Worm (Caenorhabditis elegans) whole organism, mixed stage, embryonic: ENCODE results near the gene C08F8.9.
"Not testable (repeated sequence)": the region's sequence is repeated elsewhere in the genome, so short reads cannot be mapped to it uniquely, and the experiment has no call there.

Experiments used
- blmp-1 ChIP-seq: fragments of 150-350 bp; optimal IDR thresholded peaks from 2 replicates; lab custom pipeline; 2014; ENCODE audit warnings: missing biosample characterization, missing genetic modification characterization
- ces-1 ChIP-seq: fragments of 150-350 bp; optimal IDR thresholded peaks from 2 replicates; lab custom pipeline; 2014; ENCODE audit warnings: missing biosample characterization, missing genetic modification reagents, missing genetic modification characterization
- cnd-1 ChIP-seq: fragments of 200-800 bp; sonication (Bioruptor generic); optimal IDR thresholded peaks from 2 replicates; lab custom pipeline; 2018; ENCODE audit warnings: mild to moderate bottlenecking, missing genetic modification characterization, missing compliant biosample characterization
- nhr-237 ChIP-seq: fragments of 150-350 bp; optimal IDR thresholded peaks from 2 replicates; lab custom pipeline; 2014; ENCODE audit warnings: missing biosample characterization, missing genetic modification characterization
- pha-4 ChIP-seq: fragments of 150-350 bp; optimal IDR thresholded peaks from 2 replicates; lab custom pipeline; 2018; ENCODE audit warnings: missing biosample characterization, missing genetic modification reagents, missing genetic modification characterization
- unc-62 ChIP-seq: fragments of 150-350 bp; optimal IDR thresholded peaks from 2 replicates; lab custom pipeline; 2014; ENCODE audit warnings: missing biosample characterization, missing genetic modification reagents, missing genetic modification characterization

- not testable (repeated sequence) for TF ChIP-seq blmp-1; pha-4; nhr-237; cnd-1 (tag; lab: Kevin White, UChicago); ces-1 (GFP tag; lab: Kevin White, UChicago); unc-62
Measured at ce11 chrIV:11154425-11155114, 23.8 kb downstream of the C08F8.9 start, which contains the start of gene C08F8.3.
